Worm (Caenorhabditis elegans): Measurements from ENCODE around the gene F22B5.10.

DNA sequence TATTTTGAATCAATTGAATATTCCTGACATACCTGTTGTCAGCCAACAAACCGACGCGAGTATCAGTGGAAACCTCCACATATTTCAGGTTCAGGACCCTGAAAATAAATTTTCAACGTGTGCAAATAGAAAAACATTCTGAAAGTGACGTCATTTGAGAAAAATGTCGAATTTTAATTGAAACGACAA is 38.3 kb upstream of the F22B5.10 start, which contains the start of gene F14E5.2:
- TF ChIP-seq ZK546.5 (tag; optimal IDR thresholded peaks at IDR 0.05): no peak
- TF ChIP-seq skn-1 (tag; optimal IDR thresholded peaks at IDR 0.05): no peak
- no peak for TF ChIP-seq nhr-25 (tag; optimal IDR thresholded peaks at IDR 0.05)
- TF ChIP-seq snpc-4 (tag; optimal IDR thresholded peaks at IDR 0.05): no peak
- TF ChIP-seq lin-39 (tag; optimal IDR thresholded peaks at IDR 0.05): no peak
- no peak for TF ChIP-seq alr-1 (tag; optimal IDR thresholded peaks at IDR 0.05)
- no peak for TF ChIP-seq ceh-16 (tag; optimal IDR thresholded peaks at IDR 0.05)
- no peak for TF ChIP-seq ztf-11 (tag; optimal IDR thresholded peaks at IDR 0.05)

All from whole organism, L2 larva.